Worm (Caenorhabditis elegans): ENCODE results near the gene ZK1240.9.

DNA sequence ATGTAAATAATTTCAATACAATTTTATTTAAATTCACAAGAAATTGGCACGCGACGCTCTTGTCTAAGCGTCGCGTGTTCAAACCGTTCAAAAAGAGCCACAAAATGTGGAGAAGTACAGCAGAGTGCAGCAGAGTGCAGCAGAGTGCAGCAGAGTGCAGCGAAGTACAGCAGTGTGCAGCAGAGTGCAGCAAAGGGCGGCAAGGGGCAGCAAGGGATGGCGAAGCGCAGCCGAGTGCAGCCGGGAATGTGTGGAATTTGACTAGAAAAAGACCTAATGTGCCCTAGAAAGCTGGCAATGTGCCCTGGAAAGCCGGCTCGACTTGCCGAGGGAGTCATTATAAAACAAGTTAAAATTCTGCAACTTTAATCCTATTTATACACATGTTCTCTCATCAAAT lies 38.7 kb upstream of the ZK1240.9 start, which contains the start of gene K09F6.6:
- TF ChIP-seq C08G9.2 (tag; optimal IDR thresholded peaks at IDR 0.05) (no peak), ama-1 (optimal IDR thresholded peaks at IDR 0.05) (no peak), pqm-1 (tag; optimal IDR thresholded peaks at IDR 0.05) (no peak), pha-4 (tag; optimal IDR thresholded peaks at IDR 0.05) (no peak)

All from whole organism, late embryonic.